Fruit fly (Drosophila melanogaster): Measurements from ENCODE around the gene CG3309.
A peak's percentile ranks its signal among the peaks of the same experiment; 100 is the strongest.

The CG3309 gene

DNA sequence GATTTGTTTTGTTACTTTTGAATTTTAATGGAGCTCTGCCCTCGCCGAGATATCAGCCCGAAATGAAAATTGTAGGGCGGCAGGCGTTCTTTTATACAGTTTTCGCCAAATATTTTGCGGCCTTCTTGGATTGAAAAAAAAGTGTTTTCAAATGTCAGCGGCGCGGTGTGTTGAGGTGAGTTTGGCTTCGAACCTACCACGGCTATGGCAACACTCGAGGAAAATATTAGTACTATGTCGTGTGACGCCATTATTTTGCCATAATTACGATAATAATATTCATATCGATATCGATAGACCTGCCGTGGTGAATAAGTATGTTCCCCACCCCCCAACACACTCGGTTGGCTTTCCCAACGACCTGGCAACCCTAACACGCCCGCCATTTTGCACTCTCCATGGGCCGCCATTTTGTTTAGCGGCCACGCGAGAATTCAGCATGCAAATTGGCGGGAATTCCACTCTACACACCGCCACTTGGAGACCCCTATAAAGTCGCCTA lies 17.3 kb downstream of the CG3309 start, which contains the start of the genes TrxT and dhd (continued):
- TF ChIP-seq CG10147 (GFP tag; optimal IDR thresholded peaks at IDR 0.05) (no peak), CG7357 (GFP tag; IDR thresholded peaks at IDR 0.05) (no peak), Elba2 (GFP tag; optimal IDR thresholded peaks at IDR 0.05) (no peak), dpn (GFP tag; optimal IDR thresholded peaks at IDR 0.05) (no peak), slou (GFP tag; optimal IDR thresholded peaks at IDR 0.05) (no peak), bcd (GFP tag; optimal IDR thresholded peaks at IDR 0.05) (peak; percentile 51), CG6854 (GFP tag; optimal IDR thresholded peaks at IDR 0.05) (no peak), CrebB (tag; optimal IDR thresholded peaks at IDR 0.05) (peak; percentile 7), CG14710 (tag; optimal IDR thresholded peaks at IDR 0.05) (peak; percentile 34), CG9437 (GFP tag; optimal IDR thresholded peaks at IDR 0.05) (no peak), Drgx (GFP tag; IDR thresholded peaks at IDR 0.05) (peak; percentile 69), toy (GFP tag; IDR thresholded peaks at IDR 0.05) (no peak), cas (GFP tag; IDR thresholded peaks at IDR 0.05) (0 out of 2 replicates have a peak, but pooled peaks have one; percentile 9), sr (GFP tag; IDR thresholded peaks at IDR 0.05) (0 out of 3 replicates have a peak, but pooled peaks have one; percentile 52), CG30020 (tag; optimal IDR thresholded peaks at IDR 0.05) (no peak), GATAe (GFP tag; conservative IDR thresholded peaks at IDR 0.05) (no peak), CG9215 (GFP tag; IDR thresholded peaks at IDR 0.05) (no peak), dysf (GFP tag; IDR thresholded peaks at IDR 0.05) (0 out of 3 replicates have a peak, but pooled peaks have one; percentile 29), Ptx1 (GFP tag; IDR thresholded peaks at IDR 0.05) (peak; percentile 28; the same call in 1 of the 2 replicates), grn (GFP tag; optimal IDR thresholded peaks at IDR 0.05) (no peak), CG4404 (GFP tag; IDR thresholded peaks at IDR 0.05) (no peak), CG31441 (GFP tag; IDR thresholded peaks at IDR 0.05) (no peak)

DNA sequence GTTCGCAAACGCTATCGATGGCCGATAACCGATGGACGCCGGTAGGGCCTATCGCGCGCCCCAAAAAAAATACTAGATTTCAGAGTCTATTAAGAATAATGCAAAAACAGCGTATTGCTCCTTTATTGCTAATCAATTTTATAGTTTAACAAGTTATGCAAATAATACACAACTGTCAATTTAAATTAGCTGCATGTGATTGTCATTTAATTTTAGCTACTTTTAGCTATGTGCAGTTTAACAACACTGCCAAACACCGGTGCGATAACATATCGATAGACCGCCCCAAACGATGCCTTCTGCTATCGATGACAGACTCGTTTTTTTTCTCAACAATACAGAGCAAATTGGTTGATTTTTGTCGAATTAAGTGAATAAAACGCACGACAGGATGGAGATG lies 20.2 kb downstream of the CG3309 start, which contains the start of the genes Cdk7 and snf:
Gene Cdk7 (minus strand): TSS at position 21 of the 400 bp plus-strand sequence.
Gene snf (plus strand): TSS at position 280 of the 400 bp plus-strand sequence.
- TF ChIP-seq sd (tag; optimal IDR thresholded peaks at IDR 0.05) (no peak), MESR4 (GFP tag; optimal IDR thresholded peaks at IDR 0.05) (no peak), mld (GFP tag; IDR thresholded peaks at IDR 0.05; ENCODE audit: partially characterized antibody) (peak; percentile 75; the same call in 1 of the 3 replicates), sug (tag; optimal IDR thresholded peaks at IDR 0.05) (no peak), HLH4C (GFP tag; IDR thresholded peaks at IDR 0.05; ENCODE audit: partially characterized antibody) (peak; percentile 92), Nf-YC (tag; optimal IDR thresholded peaks at IDR 0.05) (peak; percentile 36), CG14441 (GFP tag; IDR thresholded peaks at IDR 0.05) (0 out of 2 replicates have a peak, but pooled peaks have one; percentile 10), CG12155 (GFP tag; optimal IDR thresholded peaks at IDR 0.05) (peak; percentile 22), Dip3 (GFP tag; optimal IDR thresholded peaks at IDR 0.05) (peak; percentile 63), CG33557 (GFP tag; optimal IDR thresholded peaks at IDR 0.05) (no peak), CG10979 (tag; optimal IDR thresholded peaks at IDR 0.05) (peak; percentile 25), CHES-1-like (GFP tag; optimal IDR thresholded peaks at IDR 0.05) (peak; percentile 56), dmrt99B (tag; optimal IDR thresholded peaks at IDR 0.05) (no peak), inv (GFP tag; IDR thresholded peaks at IDR 0.05; ENCODE audit: partially characterized antibody) (peak; percentile 82), tin (GFP tag; optimal IDR thresholded peaks at IDR 0.05) (peak; percentile 30), CG11696 (GFP tag; IDR thresholded peaks at IDR 0.05) (no peak), vvl (GFP tag; IDR thresholded peaks at IDR 0.05) (peak; percentile 22; the same call in 1 of the 2 replicates), knrl (GFP tag; IDR thresholded peaks at IDR 0.05; ENCODE audit: partially characterized antibody) (peak; percentile 83), CG8359 (GFP tag; optimal IDR thresholded peaks at IDR 0.05; ENCODE audit: borderline replicate concordance) (no peak), lov (optimal IDR thresholded peaks at IDR 0.05) (no peak), lov (GFP tag; IDR thresholded peaks at IDR 0.05) (no peak), CG14014 (GFP tag; IDR thresholded peaks at IDR 0.05) (no peak), Med (GFP tag) (peak; percentile 93), Scr (GFP tag; IDR thresholded peaks at IDR 0.05; ENCODE audit: partially characterized antibody) (peak; percentile 87), oc (tag; optimal IDR thresholded peaks at IDR 0.05) (no peak), CG18764 (GFP tag; optimal IDR thresholded peaks at IDR 0.05) (peak; percentile 83), CG31441 (GFP tag; IDR thresholded peaks at IDR 0.05) (no peak), CG18262 (tag; optimal IDR thresholded peaks at IDR 0.05) (no peak), CG11560 (tag; IDR thresholded peaks at IDR 0.05) (no peak), CG2116 (GFP tag; optimal IDR thresholded peaks at IDR 0.05) (peak; percentile 88)
